Worm (Caenorhabditis elegans) whole organism, L2 larva: ENCODE results near the gene T25G12.11.

Experiments used
- F13H6.1 ChIP-seq: sonication (generic microtip); optimal IDR thresholded peaks from 2 replicates; lab custom pipeline; 2016; ENCODE audit warnings: missing genetic modification characterization, missing compliant biosample characterization
- ZK546.5 ChIP-seq: sonication (generic microtip); optimal IDR thresholded peaks from 2 replicates; lab custom pipeline; 2017; ENCODE audit warnings: missing biosample characterization, missing genetic modification characterization
- ceh-82 ChIP-seq: fragments of 150-350 bp; optimal IDR thresholded peaks from 2 replicates; lab custom pipeline; 2014; ENCODE audit warnings: missing biosample characterization, missing genetic modification characterization
- crh-2 ChIP-seq: sonication (generic microtip); optimal IDR thresholded peaks from 2 replicates; lab custom pipeline; 2017; ENCODE audit warnings: missing biosample characterization, missing genetic modification characterization
- lsy-2 ChIP-seq, 2 experiments: fragments of 150-350 bp in 1 of 2; sonication (generic microtip) in 1 of 2; optimal IDR thresholded peaks; 2 replicates each; lab custom pipeline; 2014 to 2017; ENCODE audit warnings: missing biosample characterization in 2 of 2, missing genetic modification characterization in 2 of 2
- mdl-1 ChIP-seq, 2 experiments: fragments of 150-350 bp in 1 of 2; sonication (generic microtip) in 1 of 2; optimal IDR thresholded peaks; 2 replicates each; lab custom pipeline; 2017; ENCODE audit warnings: missing biosample characterization in 2 of 2, missing genetic modification characterization in 2 of 2
- nhr-237 ChIP-seq: fragments of 150-350 bp; optimal IDR thresholded peaks from 2 replicates; lab custom pipeline; 2014; ENCODE audit warnings: missing biosample characterization, missing genetic modification characterization
- nhr-25 ChIP-seq: fragments of 150-350 bp; sonication (generic microtip); optimal IDR thresholded peaks from 3 replicates; lab custom pipeline; 2014; ENCODE audit warnings: missing biosample characterization, missing genetic modification characterization
- nhr-6 ChIP-seq: fragments of 150-350 bp; optimal IDR thresholded peaks from 2 replicates; lab custom pipeline; 2014; ENCODE audit warnings: missing biosample characterization, missing genetic modification characterization
- nhr-77 ChIP-seq: fragments of 150-350 bp; optimal IDR thresholded peaks from 2 replicates; lab custom pipeline; 2014; ENCODE audit warnings: missing biosample characterization, missing genetic modification characterization
- ztf-4 ChIP-seq: fragments of 150-350 bp; optimal IDR thresholded peaks from 2 replicates; lab custom pipeline; 2014; ENCODE audit warnings: missing biosample characterization, missing genetic modification characterization

ce11 chrX:17217050-17217813 lies 20.1 kb downstream of the T25G12.11 start, which contains the start of gene acdh-7:
- TF ChIP-seq nhr-6 (tag; lab: Kevin White, UChicago) (no peak), ztf-4 (tag; lab: Kevin White, UChicago) (no peak), F13H6.1 (tag; lab: Kevin White, UChicago) (no peak), mdl-1 (tag; optimal IDR thresholded peaks at IDR 0.05; lab: Kevin White, UChicago) (no peak), nhr-77 (tag; lab: Kevin White, UChicago) (no peak), nhr-25 (no peak), ZK546.5 (tag; lab: Kevin White, UChicago) (no peak), nhr-237 (tag; lab: Kevin White, UChicago) (no peak), lsy-2 (tag; optimal IDR thresholded peaks at IDR 0.05; lab: Kevin White, UChicago) (no peak), crh-2 (tag; lab: Kevin White, UChicago) (peak; percentile 15), ceh-82 (tag; lab: Kevin White, UChicago) (no peak)
